Worm (Caenorhabditis elegans) whole organism, young adult: ENCODE results near the gene mec-10.

Experiments used
- Y56A3A.18 ChIP-seq: fragments of 200-800 bp; sonication (Bioruptor generic); IDR thresholded peaks from 2 replicates; pipeline ENCODE4 v1.3.6; 2022; ENCODE audit warnings: missing genetic modification reagents, missing genetic modification characterization, missing compliant biosample characterization
- ama-1 ChIP-seq, 3 experiments: fragments of 150-350 bp in 1 of 3; sonication (generic microtip) in 2 of 3; optimal IDR thresholded peaks; 2 replicates each; lab custom pipeline; 2014 to 2018; ENCODE audit warnings: missing biosample characterization in 2 of 3, missing genetic modification characterization in 2 of 3, missing genetic modification reagents in 2 of 3
- hsf-1 ChIP-seq: fragments of 200-800 bp; sonication (Bioruptor generic); IDR thresholded peaks from 2 replicates; pipeline ENCODE4 v1.3.6; 2022; ENCODE audit warnings: missing genetic modification reagents, missing genetic modification characterization, missing compliant biosample characterization
- lin-35 ChIP-seq, 3 experiments: fragments of 150-350 bp in 2 of 3; sonication (generic microtip) in 1 of 3; optimal IDR thresholded peaks; 2 replicates each; lab custom pipeline; 2014 to 2018; ENCODE audit warnings: missing biosample characterization in 3 of 3, missing genetic modification characterization in 3 of 3, missing genetic modification reagents in 3 of 3
- nhr-27 ChIP-seq: fragments of 200-800 bp; sonication (Bioruptor generic); optimal IDR thresholded peaks from 2 replicates; lab custom pipeline; 2018; ENCODE audit warnings: mild to moderate bottlenecking, missing genetic modification characterization, moderate library complexity, missing compliant biosample characterization
- pha-4 ChIP-seq: fragments of 150-350 bp; sonication (generic microtip); optimal IDR thresholded peaks from 2 replicates; lab custom pipeline; 2014; ENCODE audit warnings: missing biosample characterization, missing genetic modification reagents, missing genetic modification characterization

DNA sequence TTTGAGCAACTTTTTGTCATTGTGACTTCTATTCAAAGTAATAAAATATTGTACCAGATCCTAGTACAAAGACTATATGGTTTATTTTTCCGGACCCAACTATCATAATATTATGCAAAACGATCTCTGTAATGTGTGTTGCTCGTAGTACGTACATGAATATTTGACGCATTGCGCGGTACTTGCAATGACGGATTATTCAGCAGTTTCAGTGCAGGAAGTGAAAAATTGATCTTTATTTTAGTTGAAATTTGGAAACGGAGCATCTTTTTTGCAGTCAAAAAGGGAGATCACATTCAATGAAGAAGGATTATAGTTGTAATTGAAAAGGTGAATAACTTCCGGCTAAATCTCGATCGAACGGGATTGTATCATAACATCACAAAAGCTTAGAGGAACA lies 13.8 kb upstream of the mec-10 start:
- TF ChIP-seq pha-4 (tag; lab: Kevin White, UChicago) (no peak), Y56A3A.18 (GFP tag; lab: Robert Waterston, UW) (no peak), nhr-27 (tag; lab: Kevin White, UChicago) (no peak), ama-1 (optimal IDR thresholded peaks at IDR 0.05; lab: Kevin White, UChicago) (no peak), ama-1 (GFP tag; optimal IDR thresholded peaks at IDR 0.05; lab: Kevin White, UChicago) (no peak), hsf-1 (GFP tag; lab: Robert Waterston, UW) (no peak), lin-35 (GFP tag; optimal IDR thresholded peaks at IDR 0.05; lab: Kevin White, UChicago) (no peak)
